Fruit fly (Drosophila melanogaster): ENCODE data around the gene Acsx2.

Acsx2 gene

dm6 chr3R:19792697-19793096 lies 14.1 kb downstream of the Acsx2 start (continued):
- no peak for TF ChIP-seq psq (GFP tag; optimal IDR thresholded peaks at IDR 0.05)
- peak; percentile 46 for TF ChIP-seq CG3163 (GFP tag; optimal IDR thresholded peaks at IDR 0.05)
- TF ChIP-seq exex (tag; optimal IDR thresholded peaks at IDR 0.05) = peak; percentile 81
- TF ChIP-seq mirr (GFP tag; optimal IDR thresholded peaks at IDR 0.05) = peak; percentile 55
- no peak for TF ChIP-seq seq (GFP tag; IDR thresholded peaks at IDR 0.05)
- TF ChIP-seq Rx (GFP tag; IDR thresholded peaks at IDR 0.05) = no peak
- no peak for TF ChIP-seq slp2 (GFP tag; optimal IDR thresholded peaks at IDR 0.05)
- no peak for TF ChIP-seq CG15601 (tag; optimal IDR thresholded peaks at IDR 0.05)
- TF ChIP-seq CG8281 (tag; optimal IDR thresholded peaks at IDR 0.05) = no peak
- TF ChIP-seq CG1647 (GFP tag; optimal IDR thresholded peaks at IDR 0.05) = no peak
- no peak for TF ChIP-seq abd-A (tag; optimal IDR thresholded peaks at IDR 0.05)
- TF ChIP-seq CG10147 (GFP tag; optimal IDR thresholded peaks at IDR 0.05) = no peak
- TF ChIP-seq CG12071 (GFP tag; optimal IDR thresholded peaks at IDR 0.05) = no peak
- no peak for TF ChIP-seq sens-2 (GFP tag; IDR thresholded peaks at IDR 0.05)
- no peak for TF ChIP-seq lola (GFP tag; optimal IDR thresholded peaks at IDR 0.05)
- TF ChIP-seq sug (tag; optimal IDR thresholded peaks at IDR 0.05) = peak; percentile 69
- TF ChIP-seq pnt (GFP tag; optimal IDR thresholded peaks at IDR 0.05) = no peak
- TF ChIP-seq CG2712 (tag; optimal IDR thresholded peaks at IDR 0.05) = no peak
- no peak for TF ChIP-seq CG10431 (GFP tag; optimal IDR thresholded peaks at IDR 0.05)
- no peak for TF ChIP-seq yki (optimal IDR thresholded peaks at IDR 0.05)
- TF ChIP-seq CG17186 (GFP tag; optimal IDR thresholded peaks at IDR 0.05) = no peak

dm6 chr3R:19793661-19794060 lies 15.1 kb downstream of the Acsx2 start:
- no peak for TF ChIP-seq CG6854 (GFP tag; optimal IDR thresholded peaks at IDR 0.05)
- TF ChIP-seq exex (tag; optimal IDR thresholded peaks at IDR 0.05) = peak; percentile 81
- no peak for TF ChIP-seq hkb (optimal IDR thresholded peaks at IDR 0.05)
- no peak for TF ChIP-seq hkb (GFP tag; IDR thresholded peaks at IDR 0.05)
- TF ChIP-seq mirr (GFP tag; optimal IDR thresholded peaks at IDR 0.05) = peak; percentile 7
- TF ChIP-seq CG7987 (GFP tag; optimal IDR thresholded peaks at IDR 0.05) = peak; percentile 24
- peak in 1 of 2 experiments; percentile 33 for TF ChIP-seq Trl (optimal IDR thresholded peaks at IDR 0.05)
- no peak for TF ChIP-seq Trl (GFP tag; optimal IDR thresholded peaks at IDR 0.05)
- TF ChIP-seq CG17568 (GFP tag; optimal IDR thresholded peaks at IDR 0.05) = no peak
- peak; percentile 94 for TF ChIP-seq cwo (GFP tag; optimal IDR thresholded peaks at IDR 0.05)

dm6 chr3R:19795332-19795731 lies 16.8 kb downstream of the Acsx2 start:
- TF ChIP-seq hkb (optimal IDR thresholded peaks at IDR 0.05) (no peak), hkb (GFP tag; IDR thresholded peaks at IDR 0.05) (0 out of 2 replicates have a peak, but pooled peaks have one; percentile 9), CG2712 (tag; optimal IDR thresholded peaks at IDR 0.05) (no peak), Ets65A (GFP tag) (peak; percentile 12), Sin3A (optimal IDR thresholded peaks at IDR 0.05) (no peak), D19A (tag; optimal IDR thresholded peaks at IDR 0.05) (peak; percentile 11), CG11560 (tag; IDR thresholded peaks at IDR 0.05) (no peak), CG14965 (GFP tag; optimal IDR thresholded peaks at IDR 0.05; ENCODE audit: borderline replicate concordance) (no peak), CG15479 (GFP tag; optimal IDR thresholded peaks at IDR 0.05) (no peak), CG11093 (GFP tag; IDR thresholded peaks at IDR 0.05) (no peak), cad (GFP tag; optimal IDR thresholded peaks at IDR 0.05) (no peak), Pdp1 (GFP tag; optimal IDR thresholded peaks at IDR 0.05) (peak in 1 of 2 experiments; percentile 65), BtbVII (GFP tag; optimal IDR thresholded peaks at IDR 0.05) (no peak), Sox102F (GFP tag; optimal IDR thresholded peaks at IDR 0.05) (no peak), Nf-YB (GFP tag; optimal IDR thresholded peaks at IDR 0.05) (peak; percentile 10), Hey (tag; optimal IDR thresholded peaks at IDR 0.05) (no peak), cg (GFP tag; optimal IDR thresholded peaks at IDR 0.05) (peak; percentile 7), CG9932 (GFP tag; IDR thresholded peaks at IDR 0.05) (no peak), CG2199 (GFP tag; IDR thresholded peaks at IDR 0.05) (peak; percentile 96), Dbx (GFP tag; IDR thresholded peaks at IDR 0.05) (no peak), ewg (GFP tag; optimal IDR thresholded peaks at IDR 0.05) (no peak), CG11696 (GFP tag; IDR thresholded peaks at IDR 0.05) (no peak), z (GFP tag; IDR thresholded peaks at IDR 0.05) (0 out of 3 replicates have a peak, but pooled peaks have one; percentile 34)
